Worm (Caenorhabditis elegans) whole organism, L1 larva: ENCODE data around the gene crb-1.

Experiments
- lin-39 ChIP-seq: fragments of 150-350 bp; optimal IDR thresholded peaks from 2 replicates; lab custom pipeline; 2014; ENCODE audit warnings: missing biosample characterization, missing genetic modification reagents, missing genetic modification characterization
- zag-1 ChIP-seq: fragments of 150-350 bp; optimal IDR thresholded peaks from 2 replicates; lab custom pipeline; 2014; ENCODE audit warnings: missing biosample characterization, missing genetic modification characterization

- TF ChIP-seq lin-39 (no peak), zag-1 (tag; lab: Kevin White, UChicago) (no peak)
Measured at ce11 chrX:17396456-17396855, 17.4 kb downstream of the crb-1 start, which contains the start of the genes vap-1 and F11C7.2.
